Worm (Caenorhabditis elegans): Measurements from ENCODE around the gene ckb-4.
A peak's percentile ranks its signal among the peaks of the same experiment; 100 is the strongest.

ckb-4 gene

ce11 chrV:2081894-2082293 lies 27.3 kb downstream of the ckb-4 start:
- TF ChIP-seq mbf-1 (tag; optimal IDR thresholded peaks at IDR 0.05) (no peak), egl-27 (tag; optimal IDR thresholded peaks at IDR 0.05) (no peak), alr-1 (tag; optimal IDR thresholded peaks at IDR 0.05) (no peak), nhr-77 (tag; optimal IDR thresholded peaks at IDR 0.05) (no peak), elt-3 (tag; optimal IDR thresholded peaks at IDR 0.05) (no peak), skn-1 (tag; optimal IDR thresholded peaks at IDR 0.05) (no peak), sem-4 (tag; optimal IDR thresholded peaks at IDR 0.05) (no peak), lin-11 (tag; optimal IDR thresholded peaks at IDR 0.05) (no peak), snpc-4 (tag; optimal IDR thresholded peaks at IDR 0.05) (no peak), mdl-1 (tag; optimal IDR thresholded peaks at IDR 0.05) (no peak), elt-1 (tag; optimal IDR thresholded peaks at IDR 0.05) (no peak), unc-55 (GFP tag; optimal IDR thresholded peaks at IDR 0.05) (no peak), peb-1 (tag; optimal IDR thresholded peaks at IDR 0.05) (no peak)

- TF ChIP-seq crh-2 (tag; optimal IDR thresholded peaks at IDR 0.05) (no peak), gmeb-1 (tag; optimal IDR thresholded peaks at IDR 0.05) (no peak), fos-1 (tag; optimal IDR thresholded peaks at IDR 0.05) (no peak), mab-5 (tag; optimal IDR thresholded peaks at IDR 0.05) (no peak), unc-39 (tag; optimal IDR thresholded peaks at IDR 0.05) (no peak), nhr-237 (tag; optimal IDR thresholded peaks at IDR 0.05) (no peak), elt-1 (tag; optimal IDR thresholded peaks at IDR 0.05) (no peak), egl-27 (tag; optimal IDR thresholded peaks at IDR 0.05) (no peak), lin-11 (tag; optimal IDR thresholded peaks at IDR 0.05) (no peak), blmp-1 (tag; optimal IDR thresholded peaks at IDR 0.05; ENCODE audit: insufficient read depth) (no peak), sma-3 (GFP tag; optimal IDR thresholded peaks at IDR 0.05) (no peak), zag-1 (tag; optimal IDR thresholded peaks at IDR 0.05) (no peak), ztf-1 (GFP tag; conservative IDR thresholded peaks at IDR 0.05) (no peak), nhr-25 (tag; optimal IDR thresholded peaks at IDR 0.05) (no peak), lin-13 (GFP tag; optimal IDR thresholded peaks at IDR 0.05) (no peak), nhr-129 (tag; optimal IDR thresholded peaks at IDR 0.05) (no peak), nhr-21 (tag; optimal IDR thresholded peaks at IDR 0.05) (no peak)
Observed at ce11 chrV:2081269-2081668, 28.0 kb downstream of the ckb-4 start.

ce11 chrV:2076043-2076442 lies 33.2 kb downstream of the ckb-4 start:
- TF ChIP-seq C34F6.9 (tag; optimal IDR thresholded peaks at IDR 0.05) (peak; percentile 14), sem-4 (tag; optimal IDR thresholded peaks at IDR 0.05) (peak; percentile 26), F13H6.1 (tag; optimal IDR thresholded peaks at IDR 0.05) (peak; percentile 14), ZK546.5 (tag; optimal IDR thresholded peaks at IDR 0.05) (no peak)

ce11 chrV:2072807-2073206 lies 36.4 kb downstream of the ckb-4 start, which contains the start of gene Y40B10A.9:
TSS of gene Y40B10A.9 (minus strand) at chrV:2072907.
- TF ChIP-seq R02D3.7 (tag; optimal IDR thresholded peaks at IDR 0.05) (no peak), ceh-82 (tag; optimal IDR thresholded peaks at IDR 0.05) (no peak), lin-39 (tag; optimal IDR thresholded peaks at IDR 0.05) (no peak)

ce11 chrV:2068728-2069443 lies 40.3 kb downstream of the ckb-4 start:
- TF ChIP-seq nhr-11 (tag; optimal IDR thresholded peaks at IDR 0.05) (no peak), ztf-11 (tag; optimal IDR thresholded peaks at IDR 0.05) (no peak), unc-39 (tag; optimal IDR thresholded peaks at IDR 0.05) (no peak), ztf-4 (tag; optimal IDR thresholded peaks at IDR 0.05) (no peak), ztf-1 (GFP tag; conservative IDR thresholded peaks at IDR 0.05) (no peak), blmp-1 (tag; optimal IDR thresholded peaks at IDR 0.05; ENCODE audit: insufficient read depth) (no peak), mdl-1 (tag; optimal IDR thresholded peaks at IDR 0.05) (no peak), lin-39 (tag; optimal IDR thresholded peaks at IDR 0.05) (no peak), F13H6.1 (tag; optimal IDR thresholded peaks at IDR 0.05) (no peak), zag-1 (tag; optimal IDR thresholded peaks at IDR 0.05) (no peak), lin-13 (GFP tag; optimal IDR thresholded peaks at IDR 0.05) (no peak), gmeb-1 (tag; optimal IDR thresholded peaks at IDR 0.05) (no peak), skn-1 (tag; optimal IDR thresholded peaks at IDR 0.05) (no peak), ceh-16 (tag; optimal IDR thresholded peaks at IDR 0.05) (no peak)
